Worm (Caenorhabditis elegans): ENCODE data around the gene cpl-1.

Gene cpl-1

DNA sequence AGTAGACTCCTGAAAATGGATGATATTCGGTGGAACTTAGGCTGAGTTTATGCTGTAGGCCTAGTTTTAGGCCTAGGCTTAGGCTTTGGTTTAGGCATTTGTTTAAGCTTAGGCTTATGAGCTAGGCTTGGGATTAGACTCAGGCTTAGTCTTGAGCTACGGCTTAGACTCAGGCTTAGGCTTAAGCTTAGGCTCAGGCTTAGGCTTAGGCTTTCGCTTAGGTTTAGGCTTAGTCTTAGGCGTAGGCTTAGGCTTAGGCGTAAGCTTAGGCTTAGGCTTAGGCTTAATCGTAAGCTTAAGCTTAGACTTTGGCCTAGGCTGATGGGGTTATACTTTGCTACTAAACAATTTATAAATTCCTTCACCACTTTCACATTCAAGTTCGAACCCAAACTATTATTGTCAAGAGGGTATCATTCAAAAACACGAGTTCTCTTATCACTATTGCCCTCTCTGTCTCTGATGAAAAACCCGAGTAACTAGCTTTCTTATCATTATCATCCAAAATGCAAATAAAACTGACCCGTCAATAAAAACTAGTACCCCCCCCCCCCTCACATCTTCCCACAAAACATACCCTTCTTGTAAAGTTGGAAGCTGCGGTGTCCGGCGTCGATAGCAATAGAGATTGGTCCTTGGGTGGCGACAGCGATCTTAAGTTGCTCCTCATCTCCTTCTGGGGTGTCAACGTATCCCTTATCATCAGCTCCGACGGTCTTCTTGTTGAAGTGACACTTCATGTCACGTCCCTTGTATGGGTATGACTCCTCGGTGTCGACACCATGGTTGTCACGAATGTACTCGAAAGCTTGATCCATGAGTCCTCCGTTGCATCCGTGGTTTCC is 2.0 kb downstream of the cpl-1 start (continued):
- no peak for TF ChIP-seq rpc-1 (optimal IDR thresholded peaks at IDR 0.05)
- no peak for TF ChIP-seq rpc-1 (tag; optimal IDR thresholded peaks at IDR 0.05)
- peak; percentile 0 for TF ChIP-seq nhr-80 (tag; optimal IDR thresholded peaks at IDR 0.05)
- TF ChIP-seq unc-130 (GFP tag; optimal IDR thresholded peaks at IDR 0.05) = no peak
- TF ChIP-seq F10E7.11 (tag; optimal IDR thresholded peaks at IDR 0.05) = no peak
- TF ChIP-seq lsy-27 (tag; optimal IDR thresholded peaks at IDR 0.05; ENCODE audit: borderline replicate concordance, insufficient read depth) = no peak
- TF ChIP-seq fkh-3 (tag; optimal IDR thresholded peaks at IDR 0.05) = no peak
- no peak for TF ChIP-seq D2030.7 (GFP tag; IDR thresholded peaks at IDR 0.05)
- TF ChIP-seq pha-4 (tag; optimal IDR thresholded peaks at IDR 0.05) = peak; percentile 53
- no peak for TF ChIP-seq chd-7 (tag; optimal IDR thresholded peaks at IDR 0.05)
- TF ChIP-seq ceh-100 (GFP tag; IDR thresholded peaks at IDR 0.05) = no peak
- TF ChIP-seq B0336.3 (GFP tag; IDR thresholded peaks at IDR 0.05) = 0 out of 2 replicates have a peak, but pooled peaks have one; percentile 1
- TF ChIP-seq sdz-38 (tag; optimal IDR thresholded peaks at IDR 0.05) = no peak
- TF ChIP-seq Y53G8AR.9 (GFP tag; conservative IDR thresholded peaks at IDR 0.05) = 0 out of 2 replicates have a peak, but pooled peaks have one; percentile 58
- peak; percentile 13 for TF ChIP-seq hlh-12 (tag; optimal IDR thresholded peaks at IDR 0.05)
- no peak for TF ChIP-seq attf-5 (GFP tag; optimal IDR thresholded peaks at IDR 0.05)
- TF ChIP-seq mcd-1 (GFP tag; IDR thresholded peaks at IDR 0.05) = no peak
- TF ChIP-seq madf-6 (GFP tag; IDR thresholded peaks at IDR 0.05) = peak; percentile 20; the same call in 1 of the 2 replicates
- no peak for TF ChIP-seq K12H6.12 (tag; optimal IDR thresholded peaks at IDR 0.05)
- TF ChIP-seq ceh-91 (GFP tag; IDR thresholded peaks at IDR 0.05) = no peak
- TF ChIP-seq zim-3 (tag; optimal IDR thresholded peaks at IDR 0.05) = peak; percentile 6
- TF ChIP-seq tlf-1 (GFP tag; optimal IDR thresholded peaks at IDR 0.05) = no peak
- no peak for TF ChIP-seq nhr-179 (tag; optimal IDR thresholded peaks at IDR 0.05)
- 0 out of 2 replicates have a peak, but pooled peaks have one; percentile 8 for TF ChIP-seq pbrm-1 (GFP tag; IDR thresholded peaks at IDR 0.05)

DNA sequence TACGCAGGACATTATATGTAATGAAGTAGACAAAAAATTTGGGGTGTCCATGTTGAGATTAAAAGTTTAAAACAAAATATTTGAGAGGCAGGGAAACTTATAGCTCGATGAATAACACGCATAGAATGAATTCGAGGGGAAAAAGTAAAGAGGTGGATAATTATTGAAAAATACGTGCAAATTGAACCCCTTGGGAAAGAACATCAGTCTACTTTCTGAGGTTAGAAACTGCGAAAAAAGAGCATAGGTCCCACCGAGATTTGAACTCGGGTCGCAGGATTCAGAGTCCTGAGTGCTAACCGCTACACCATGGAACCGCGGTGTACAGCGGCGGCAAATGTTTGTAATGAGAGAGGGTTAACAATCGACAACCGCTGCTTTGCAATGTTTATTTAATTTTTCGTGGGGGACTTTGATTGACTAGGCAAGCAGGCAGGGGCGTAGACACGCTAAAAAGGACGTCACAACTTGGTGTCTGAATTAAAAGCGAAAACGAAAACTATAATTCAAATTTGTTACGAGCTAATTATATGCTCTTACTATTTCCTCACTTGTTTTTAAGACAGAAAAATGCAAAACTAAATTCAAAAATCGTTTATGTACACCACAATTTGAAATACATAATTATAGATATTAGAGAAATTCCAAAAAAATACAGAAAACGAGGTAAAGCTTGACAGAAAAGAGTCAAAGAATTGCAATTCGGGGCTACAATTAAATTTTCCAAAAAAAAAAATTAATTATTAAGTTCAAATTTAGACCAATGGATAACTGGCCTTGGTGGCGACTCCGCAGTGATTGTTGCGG is 3.0 kb downstream of the cpl-1 start, which contains the start of gene srh-269:
Gene srh-269, minus strand, starts transcription at position 51 of the 807 bp plus-strand sequence.
- TF ChIP-seq F57A8.1 (GFP tag; optimal IDR thresholded peaks at IDR 0.05) (no peak), somi-1 (GFP tag; optimal IDR thresholded peaks at IDR 0.05) (peak; percentile 74), C06A6.2 (GFP tag; conservative IDR thresholded peaks at IDR 0.05) (peak; percentile 77), ztf-26 (tag; optimal IDR thresholded peaks at IDR 0.05) (peak; percentile 81), unc-62 (GFP tag; optimal IDR thresholded peaks at IDR 0.05) (no peak), madf-3 (GFP tag; IDR thresholded peaks at IDR 0.05) (peak; percentile 85), nhr-120 (GFP tag; IDR thresholded peaks at IDR 0.05) (0 out of 2 replicates have a peak, but pooled peaks have one; percentile 76), mcd-1 (GFP tag; IDR thresholded peaks at IDR 0.05) (peak; percentile 77), T26A5.8 (tag; optimal IDR thresholded peaks at IDR 0.05) (peak; percentile 75), unc-130 (GFP tag; optimal IDR thresholded peaks at IDR 0.05) (peak; percentile 68), T07F8.4 (tag; optimal IDR thresholded peaks at IDR 0.05) (peak; percentile 78), snpc-1.1 (tag; optimal IDR thresholded peaks at IDR 0.05; ENCODE audit: insufficient read depth) (peak; percentile 67), egrh-3 (GFP tag; IDR thresholded peaks at IDR 0.05) (peak; percentile 32), nfya-2 (GFP tag; IDR thresholded peaks at IDR 0.05) (no peak), F49E8.2 (tag; optimal IDR thresholded peaks at IDR 0.05; ENCODE audit: insufficient read depth) (peak; percentile 29), ceh-27 (GFP tag; optimal IDR thresholded peaks at IDR 0.05) (peak; percentile 56), sea-2 (GFP tag; IDR thresholded peaks at IDR 0.05) (0 out of 2 replicates have a peak, but pooled peaks have one; percentile 55), ztf-22 (GFP tag; optimal IDR thresholded peaks at IDR 0.05) (no peak), ztf-3 (GFP tag; optimal IDR thresholded peaks at IDR 0.05) (no peak), madf-8 (GFP tag; conservative IDR thresholded peaks at IDR 0.05) (0 out of 2 replicates have a peak, but pooled peaks have one; percentile 17), zfh-2 (GFP tag; conservative IDR thresholded peaks at IDR 0.05) (peak; percentile 46; the same call in 1 of the 2 replicates), rec-8 (tag; optimal IDR thresholded peaks at IDR 0.05) (peak in 1 of 2 experiments; percentile 39), lin-35 (GFP tag; optimal IDR thresholded peaks at IDR 0.05) (peak in 1 of 3 experiments; percentile 46), sdz-38 (tag; optimal IDR thresholded peaks at IDR 0.05) (no peak)

Data from whole organism, young adult.